Fruit fly (Drosophila melanogaster) whole organism, embryonic: ENCODE measurements around the gene CG15894.
A peak's percentile ranks its signal among the peaks of the same experiment; 100 is the strongest.

ENCODE experiments used
- ATbp ChIP-seq: fragments of 200-800 bp; sonication (Bioruptor generic); optimal IDR thresholded peaks from 2 replicates; lab custom pipeline; 2017; ENCODE audit warnings: missing biosample characterization, mild to moderate bottlenecking, missing genetic modification characterization, missing genetic modification reagents
- Atf-2 ChIP-seq: fragments of 200-800 bp; sonication (Bioruptor generic); optimal IDR thresholded peaks from 2 replicates; lab custom pipeline; 2016; ENCODE audit warnings: missing biosample characterization, missing genetic modification characterization
- B-H1 ChIP-seq: fragments of 200-800 bp; sonication (Bioruptor generic); IDR thresholded peaks from 3 replicates; pipeline ENCODE4 v1.3.6; 2022; ENCODE audit warnings: missing biosample characterization, missing genetic modification characterization
- CG10366 ChIP-seq: fragments of 200-800 bp; sonication (Bioruptor generic); IDR thresholded peaks from 2 replicates; pipeline ENCODE4 v1.3.6; 2022; ENCODE audit warnings: missing biosample characterization, missing genetic modification characterization
- CG10431 ChIP-seq: fragments of 200-800 bp; sonication (Bioruptor generic); optimal IDR thresholded peaks from 3 replicates; lab custom pipeline; 2018; ENCODE audit warnings: missing biosample characterization, mild to moderate bottlenecking, missing genetic modification characterization
- CG10543 ChIP-seq: fragments of 200-800 bp; sonication (Bioruptor generic); optimal IDR thresholded peaks from 3 replicates; lab custom pipeline; 2017; ENCODE audit warnings: missing biosample characterization, mild to moderate bottlenecking, missing genetic modification characterization, moderate library complexity
- CG11560 ChIP-seq: fragments of 200-800 bp; sonication (Bioruptor generic); IDR thresholded peaks from 3 replicates; pipeline ENCODE4 v1.3.6; 2022; ENCODE audit warnings: missing biosample characterization, missing genetic modification characterization
- CG12942 ChIP-seq: fragments of 200-800 bp; sonication (Bioruptor generic); optimal IDR thresholded peaks from 3 replicates; lab custom pipeline; 2016; ENCODE audit warnings: missing biosample characterization, missing genetic modification characterization
- CG1529 ChIP-seq: fragments of 200-800 bp; sonication (Bioruptor generic); optimal IDR thresholded peaks from 3 replicates; lab custom pipeline; 2018; ENCODE audit warnings: missing biosample characterization, missing genetic modification characterization
- CG15514 ChIP-seq: fragments of 200-800 bp; sonication (Bioruptor generic); optimal IDR thresholded peaks from 3 replicates; lab custom pipeline; 2017; ENCODE audit warnings: missing biosample characterization, missing genetic modification characterization, mild to moderate bottlenecking, moderate library complexity, missing genetic modification reagents
- CG1832 ChIP-seq: fragments of 200-800 bp; sonication (Bioruptor generic); optimal IDR thresholded peaks from 2 replicates; lab custom pipeline; 2017; ENCODE audit warnings: missing biosample characterization, mild to moderate bottlenecking, missing genetic modification characterization, inconsistent platforms
- CG18599 ChIP-seq: fragments of 200-800 bp; sonication (Bioruptor generic); optimal IDR thresholded peaks from 3 replicates; lab custom pipeline; 2017; ENCODE audit warnings: missing biosample characterization, missing genetic modification characterization, mild to moderate bottlenecking, moderate library complexity, missing genetic modification reagents
- CG2202 ChIP-seq: fragments of 200-800 bp; sonication (Bioruptor generic); optimal IDR thresholded peaks from 2 replicates; lab custom pipeline; 2018; ENCODE audit warnings: missing biosample characterization, mild to moderate bottlenecking, missing genetic modification characterization
- CG31224 ChIP-seq: fragments of 200-800 bp; sonication (Bioruptor generic); IDR thresholded peaks from 2 replicates; pipeline ENCODE4 v1.3.6; 2022; ENCODE audit warnings: missing biosample characterization, missing genetic modification characterization
- CG31388 ChIP-seq: fragments of 200-800 bp; sonication (Bioruptor generic); optimal IDR thresholded peaks from 2 replicates; lab custom pipeline; 2016; ENCODE audit warnings: missing biosample characterization, missing genetic modification characterization
- CG3726 ChIP-seq: fragments of 200-800 bp; sonication (Bioruptor generic); IDR thresholded peaks from 3 replicates; pipeline ENCODE4, ENCODE4 v1.3.6; 2022; ENCODE audit warnings: missing biosample characterization, missing genetic modification characterization
- CG4282 ChIP-seq: fragments of 200-800 bp; sonication (Bioruptor generic); optimal IDR thresholded peaks from 2 replicates; lab custom pipeline; 2016; ENCODE audit warnings: missing biosample characterization, missing genetic modification characterization
- CG5180 ChIP-seq: fragments of 200-800 bp; sonication (Bioruptor generic); optimal IDR thresholded peaks from 3 replicates; lab custom pipeline; 2017; ENCODE audit warnings: missing biosample characterization, missing genetic modification characterization, mild to moderate bottlenecking, moderate library complexity, missing genetic modification reagents
- CG5245 ChIP-seq: fragments of 200-800 bp; sonication (Bioruptor generic); optimal IDR thresholded peaks from 3 replicates; lab custom pipeline; 2016; ENCODE audit warnings: missing biosample characterization, missing genetic modification characterization
- CG6765 ChIP-seq: fragments of 200-800 bp; sonication (Bioruptor generic); optimal IDR thresholded peaks from 3 replicates; lab custom pipeline; 2017; ENCODE audit warnings: missing biosample characterization, mild to moderate bottlenecking, missing genetic modification characterization
- CG7786 ChIP-seq: fragments of 200-800 bp; sonication (Bioruptor generic); optimal IDR thresholded peaks from 2 replicates; lab custom pipeline; 2016; ENCODE audit warnings: missing biosample characterization, missing genetic modification characterization
- CG8089 ChIP-seq: fragments of 200-800 bp; sonication (Bioruptor generic); optimal IDR thresholded peaks from 3 replicates; lab custom pipeline; 2016; ENCODE audit warnings: missing biosample characterization, missing genetic modification characterization
- CG8765 ChIP-seq: fragments of 200-800 bp; sonication (Bioruptor generic); IDR thresholded peaks from 2 replicates; pipeline ENCODE4 v1.3.6; 2022; ENCODE audit warnings: missing biosample characterization, missing genetic modification characterization
- CG8924 ChIP-seq: fragments of 200-800 bp; optimal IDR thresholded peaks from 3 replicates; lab custom pipeline; 2019; ENCODE audit warnings: missing biosample characterization, mild to moderate bottlenecking, missing genetic modification characterization, moderate library complexity
- CG9727 ChIP-seq: fragments of 200-800 bp; sonication (Bioruptor generic); optimal IDR thresholded peaks from 3 replicates; lab custom pipeline; 2017; ENCODE audit warnings: missing biosample characterization, mild to moderate bottlenecking, missing genetic modification characterization
- Dll ChIP-seq: fragments of 200-800 bp; sonication (Bioruptor generic); IDR thresholded peaks from 4 replicates; pipeline ENCODE4 v1.3.6; 2022; ENCODE audit warnings: missing biosample characterization, missing genetic modification characterization; ENCODE audit not compliant: partially characterized antibody
- HmgD ChIP-seq: fragments of 200-800 bp; sonication (Bioruptor generic); optimal IDR thresholded peaks from 3 replicates; lab custom pipeline; 2016; ENCODE audit warnings: missing biosample characterization, missing genetic modification characterization
- Lhr ChIP-seq: fragments of 200-800 bp; sonication (Bioruptor generic); optimal IDR thresholded peaks from 3 replicates; lab custom pipeline; 2017; ENCODE audit warnings: mild to moderate bottlenecking, missing biosample characterization, missing genetic modification reagents, missing genetic modification characterization
- MBD-R2 ChIP-seq: fragments of 200-800 bp; sonication (Bioruptor generic); IDR thresholded peaks from 2 replicates; pipeline ENCODE4 v1.3.6; 2022; ENCODE audit warnings: missing biosample characterization, missing genetic modification characterization
- NFAT ChIP-seq: fragments of 200-800 bp; sonication (Bioruptor generic); IDR thresholded peaks from 2 replicates; pipeline ENCODE4 v1.3.6; 2022; ENCODE audit warnings: missing biosample characterization, missing genetic modification characterization
- NK7.1 ChIP-seq: fragments of 200-800 bp; sonication (Bioruptor generic); optimal IDR thresholded peaks from 3 replicates; lab custom pipeline; 2016; ENCODE audit warnings: missing biosample characterization, missing genetic modification characterization
- Nf-YC ChIP-seq: fragments of 200-800 bp; optimal IDR thresholded peaks from 3 replicates; lab custom pipeline; 2019; ENCODE audit warnings: missing biosample characterization, mild to moderate bottlenecking, missing genetic modification characterization, moderate library complexity
- ac ChIP-seq: fragments of 200-800 bp; sonication (Bioruptor generic); optimal IDR thresholded peaks from 3 replicates; lab custom pipeline; 2017; ENCODE audit warnings: missing biosample characterization, mild to moderate bottlenecking, missing genetic modification characterization
- al ChIP-seq: fragments of 200-800 bp; sonication (Bioruptor generic); IDR thresholded peaks from 2 replicates; pipeline ENCODE4 v1.3.6; 2022; ENCODE audit warnings: missing biosample characterization, missing genetic modification characterization
- ato ChIP-seq: fragments of 200-800 bp; sonication (Bioruptor generic); IDR thresholded peaks from 2 replicates; pipeline ENCODE4 v1.3.6; 2022; ENCODE audit warnings: missing biosample characterization, missing genetic modification characterization; ENCODE audit not compliant: partially characterized antibody
- cwo ChIP-seq: fragments of 200-800 bp; sonication (Bioruptor generic); optimal IDR thresholded peaks from 3 replicates; lab custom pipeline; 2017; ENCODE audit warnings: missing biosample characterization, missing genetic modification characterization, mild to moderate bottlenecking, moderate library complexity, missing genetic modification reagents
- dmrt11E ChIP-seq: fragments of 200-800 bp; sonication (Bioruptor generic); optimal IDR thresholded peaks from 3 replicates; lab custom pipeline; 2018; ENCODE audit warnings: missing biosample characterization, mild to moderate bottlenecking, missing genetic modification characterization, moderate library complexity
- fu2 ChIP-seq: fragments of 200-800 bp; sonication (Bioruptor generic); optimal IDR thresholded peaks from 2 replicates; lab custom pipeline; 2016; ENCODE audit warnings: missing biosample characterization, missing genetic modification characterization
- gsb ChIP-seq: fragments of 200-800 bp; sonication (Bioruptor generic); IDR thresholded peaks from 2 replicates; pipeline ENCODE4 v1.3.6; 2022; ENCODE audit warnings: missing biosample characterization, missing genetic modification characterization
- her ChIP-seq: fragments of 200-800 bp; sonication (Bioruptor generic); optimal IDR thresholded peaks from 2 replicates; lab custom pipeline; 2016; ENCODE audit warnings: missing biosample characterization, missing genetic modification characterization
- ken ChIP-seq: fragments of 200-800 bp; sonication (Bioruptor generic); IDR thresholded peaks from 3 replicates; pipeline ENCODE4 v1.3.6; 2022; ENCODE audit warnings: missing biosample characterization, missing genetic modification characterization
- klu ChIP-seq: fragments of 200-800 bp; sonication (Bioruptor generic); IDR thresholded peaks from 2 replicates; pipeline ENCODE4 v1.3.6; 2022; ENCODE audit warnings: missing biosample characterization, missing genetic modification characterization
- lab ChIP-seq: fragments of 200-800 bp; sonication (Bioruptor generic); optimal IDR thresholded peaks from 3 replicates; lab custom pipeline; 2017; ENCODE audit warnings: missing biosample characterization, missing genetic modification characterization, mild to moderate bottlenecking, moderate library complexity, missing genetic modification reagents
- nau ChIP-seq: fragments of 200-800 bp; sonication (Bioruptor generic); optimal IDR thresholded peaks from 3 replicates; lab custom pipeline; 2017; ENCODE audit warnings: missing biosample characterization, mild to moderate bottlenecking, missing genetic modification characterization, missing genetic modification reagents
- ranshi ChIP-seq: fragments of 200-800 bp; sonication (Bioruptor generic); IDR thresholded peaks from 2 replicates; pipeline ENCODE4 v1.3.6; 2022; ENCODE audit warnings: missing biosample characterization, missing genetic modification characterization
- row ChIP-seq: fragments of 200-800 bp; sonication (Bioruptor generic); IDR thresholded peaks from 3 replicates; pipeline ENCODE4 v1.3.6; 2022; ENCODE audit warnings: missing biosample characterization, missing genetic modification characterization
- sima ChIP-seq: fragments of 200-800 bp; sonication (Bioruptor generic); optimal IDR thresholded peaks from 2 replicates; lab custom pipeline; 2016; ENCODE audit warnings: missing biosample characterization, missing genetic modification characterization
- tll ChIP-seq, 2 experiments: fragments of 200-800 bp in 1 of 2; fragments of >200 bp in 1 of 2; sonication (Bioruptor generic) in 1 of 2; optimal IDR thresholded peaks; 2 replicates each; lab custom pipeline; 2017 to 2019; ENCODE audit warnings: missing biosample characterization in 2 of 2, missing genetic modification characterization in 2 of 2, mild to moderate bottlenecking in 1 of 2, moderate library complexity in 1 of 2
- tna ChIP-seq: fragments of 200-800 bp; sonication (Bioruptor generic); IDR thresholded peaks from 2 replicates; pipeline ENCODE4 v1.3.6; 2022; ENCODE audit warnings: missing biosample characterization, missing genetic modification characterization; ENCODE audit not compliant: partially characterized antibody
- tup ChIP-seq: fragments of 200-800 bp; sonication (Bioruptor generic); optimal IDR thresholded peaks from 2 replicates; lab custom pipeline; 2016; ENCODE audit warnings: missing biosample characterization, mild to moderate bottlenecking, missing genetic modification characterization, moderate library complexity
- tx ChIP-seq: fragments of 200-800 bp; sonication (Bioruptor generic); optimal IDR thresholded peaks from 2 replicates; lab custom pipeline; 2016; ENCODE audit warnings: missing biosample characterization, missing genetic modification characterization

CG15894 gene

dm6 chrX:6287842-6288241, 21.2 kb upstream of the CG15894 start, which contains the start of the genes Top3beta and wuho (continued):
- no peak for TF ChIP-seq tx (GFP tag; lab: Kevin White, UChicago)
- no peak for TF ChIP-seq CG6765 (GFP tag; lab: Kevin White, UChicago)
- peak; percentile 68; the same call in 3 of the 4 replicates for TF ChIP-seq Dll
- TF ChIP-seq CG18599 (GFP tag; lab: Kevin White, UChicago) = no peak
- no peak for TF ChIP-seq CG4282 (GFP tag; lab: Kevin White, UChicago)
- TF ChIP-seq CG10431 = no peak
- peak; percentile 80 for TF ChIP-seq tna (GFP tag; lab: Robert Waterston, UW)
- no peak for TF ChIP-seq al
- no peak for TF ChIP-seq sima (GFP tag; lab: Kevin White, UChicago)
- TF ChIP-seq her (GFP tag; lab: Kevin White, UChicago) = peak; percentile 62
- TF ChIP-seq CG12942 (GFP tag; lab: Kevin White, UChicago) = no peak
- no peak for TF ChIP-seq tll (GFP tag; optimal IDR thresholded peaks at IDR 0.05; lab: Kevin White, UChicago)
- no peak for TF ChIP-seq CG1529 (GFP tag; lab: Kevin White, UChicago)
- peak; percentile 40; the same call in 1 of the 2 replicates for TF ChIP-seq ato (GFP tag; lab: Robert Waterston, UW)
- TF ChIP-seq ken (GFP tag; lab: Robert Waterston, UW) = no peak
- TF ChIP-seq MBD-R2 (GFP tag; lab: Robert Waterston, UW) = peak; percentile 98
- TF ChIP-seq CG1832 = no peak
- TF ChIP-seq CG5180 = no peak
- peak; percentile 49 for TF ChIP-seq CG10543
- no peak for TF ChIP-seq tup (GFP tag; lab: Kevin White, UChicago)
- peak; percentile 74 for TF ChIP-seq Nf-YC (tag; lab: Kevin White, UChicago)
- peak; percentile 67 for TF ChIP-seq row (GFP tag; lab: Robert Waterston, UW)
- no peak for TF ChIP-seq B-H1 (GFP tag; lab: Robert Waterston, UW)
- TF ChIP-seq ATbp (GFP tag; lab: Kevin White, UChicago) = no peak
- peak; percentile 58 for TF ChIP-seq CG8924 (tag; lab: Kevin White, UChicago)
- no peak for TF ChIP-seq CG8089 (GFP tag; lab: Kevin White, UChicago)
- TF ChIP-seq CG31388 = no peak
- no peak for TF ChIP-seq CG10366 (GFP tag; lab: Robert Waterston, UW)
- TF ChIP-seq gsb = no peak
- TF ChIP-seq CG7786 = peak; percentile 40
- TF ChIP-seq ac = no peak
- peak; percentile 28; the same call in 1 of the 3 replicates for TF ChIP-seq CG11560 (tag; lab: Robert Waterston, UW)
- TF ChIP-seq fu2 (GFP tag; lab: Kevin White, UChicago) = no peak
- no peak for TF ChIP-seq CG3726 (GFP tag; lab: Robert Waterston, UW)
- TF ChIP-seq klu (GFP tag; lab: Robert Waterston, UW) = no peak
- no peak for TF ChIP-seq CG2202 (tag; lab: Kevin White, UChicago)
- TF ChIP-seq CG15514 (GFP tag; lab: Kevin White, UChicago) = peak; percentile 88
- TF ChIP-seq cwo (GFP tag; lab: Kevin White, UChicago) = no peak
- no peak for TF ChIP-seq nau (GFP tag; lab: Kevin White, UChicago)
- TF ChIP-seq lab (GFP tag; lab: Kevin White, UChicago) = no peak
- TF ChIP-seq Lhr (GFP tag; lab: Kevin White, UChicago) = peak; percentile 62
- no peak for TF ChIP-seq ranshi (GFP tag; lab: Robert Waterston, UW)
- no peak for TF ChIP-seq CG9727
- no peak for TF ChIP-seq CG5245 (GFP tag; lab: Kevin White, UChicago)
- TF ChIP-seq CG8765 = no peak
- TF ChIP-seq Atf-2 (GFP tag; lab: Kevin White, UChicago) = peak; percentile 13
- no peak for TF ChIP-seq CG31224 (GFP tag; lab: Robert Waterston, UW)
- TF ChIP-seq NFAT (GFP tag; lab: Robert Waterston, UW) = 0 out of 2 replicates have a peak, but pooled peaks have one; percentile 20
- TF ChIP-seq HmgD = peak; percentile 92
- TF ChIP-seq NK7.1 (GFP tag; lab: Kevin White, UChicago) = no peak
- no peak for TF ChIP-seq dmrt11E (tag; lab: Kevin White, UChicago)
